Worm (Caenorhabditis elegans) whole organism, L1 larva: ENCODE results near the gene srg-2.
A peak's percentile ranks its signal among the peaks of the same experiment; 100 is the strongest.

Experiments
- C04F5.9 ChIP-seq: sonication (generic microtip); optimal IDR thresholded peaks from 2 replicates; lab custom pipeline; 2016; ENCODE audit warnings: missing genetic modification characterization, missing compliant biosample characterization
- C16A3.4 ChIP-seq: fragments of 150-350 bp; optimal IDR thresholded peaks from 2 replicates; lab custom pipeline; 2014; ENCODE audit warnings: missing biosample characterization, missing genetic modification characterization
- C34B4.2 ChIP-seq: sonication (generic microtip); optimal IDR thresholded peaks from 2 replicates; lab custom pipeline; 2017; ENCODE audit warnings: mild to moderate bottlenecking, missing genetic modification characterization, missing compliant biosample characterization
- Y116A8C.19 ChIP-seq: sonication (generic microtip); optimal IDR thresholded peaks from 2 replicates; lab custom pipeline; 2016; ENCODE audit warnings: missing compliant biosample characterization, missing genetic modification characterization, borderline replicate concordance
- aly-2 ChIP-seq: fragments of 150-350 bp; optimal IDR thresholded peaks from 2 replicates; lab custom pipeline; 2014; ENCODE audit warnings: missing biosample characterization, missing genetic modification characterization
- ama-1 ChIP-seq: fragments of 150-350 bp; optimal IDR thresholded peaks from 2 replicates; lab custom pipeline; 2014
- blmp-1 ChIP-seq: fragments of 150-350 bp; optimal IDR thresholded peaks from 2 replicates; lab custom pipeline; 2014; ENCODE audit warnings: missing biosample characterization, missing genetic modification characterization
- ceh-8 ChIP-seq: fragments of 200-800 bp; sonication (Bioruptor generic); optimal IDR thresholded peaks from 2 replicates; lab custom pipeline; 2018; ENCODE audit warnings: mild to moderate bottlenecking, missing genetic modification characterization, moderate library complexity, missing compliant biosample characterization
- ceh-82 ChIP-seq, 3 experiments: fragments of 150-350 bp in 1 of 3; sonication (generic microtip) in 2 of 3; optimal IDR thresholded peaks; 2 replicates each; lab custom pipeline; 2014 to 2017; ENCODE audit warnings: missing biosample characterization in 3 of 3, missing genetic modification characterization in 3 of 3
- ceh-88 ChIP-seq: fragments of 200-800 bp; sonication (Bioruptor generic); IDR thresholded peaks from 2 replicates; pipeline ENCODE4 v1.3.6; 2022; ENCODE audit warnings: missing genetic modification characterization, missing compliant biosample characterization
- ceh-90 ChIP-seq: sonication (generic microtip); optimal IDR thresholded peaks from 2 replicates; lab custom pipeline; 2016; ENCODE audit warnings: missing genetic modification characterization, missing compliant biosample characterization
- ces-1 ChIP-seq: fragments of 150-350 bp; optimal IDR thresholded peaks from 2 replicates; lab custom pipeline; 2014; ENCODE audit warnings: missing biosample characterization, missing genetic modification reagents, missing genetic modification characterization
- dsc-1 ChIP-seq: sonication (generic microtip); optimal IDR thresholded peaks from 2 replicates; lab custom pipeline; 2016; ENCODE audit warnings: mild to moderate bottlenecking, missing genetic modification characterization, missing compliant biosample characterization
- egl-13 ChIP-seq: sonication (generic microtip); optimal IDR thresholded peaks from 2 replicates; lab custom pipeline; 2016; ENCODE audit warnings: missing genotype, missing genetic modification reagents, missing genetic modification characterization, missing compliant biosample characterization
- egl-27 ChIP-seq, 2 experiments: fragments of 150-350 bp in 1 of 2; sonication (generic microtip); optimal IDR thresholded peaks; 3 replicates each; lab custom pipeline; 2017 to 2018; ENCODE audit warnings: missing biosample characterization in 2 of 2, missing genetic modification characterization in 2 of 2, missing genetic modification reagents in 2 of 2
- elt-2 ChIP-seq: sonication (generic microtip); optimal IDR thresholded peaks from 2 replicates; lab custom pipeline; 2016; ENCODE audit warnings: missing genetic modification characterization, mild to moderate bottlenecking, inconsistent platforms, missing compliant biosample characterization, missing genetic modification reagents
- elt-3 ChIP-seq, 6 experiments: fragments of 150-350 bp in 1 of 6; sonication (generic microtip); optimal IDR thresholded peaks; 2 replicates each; lab custom pipeline; 2017 to 2018; ENCODE audit warnings: missing biosample characterization in 6 of 6, missing genetic modification characterization in 6 of 6, inconsistent platforms in 1 of 6
- fkh-8 ChIP-seq: sonication (generic microtip); optimal IDR thresholded peaks from 2 replicates; lab custom pipeline; 2016; ENCODE audit warnings: mild to moderate bottlenecking, missing genetic modification characterization, missing compliant biosample characterization
- grh-1 ChIP-seq: fragments of 200-800 bp; sonication (Bioruptor generic); IDR thresholded peaks from 2 replicates; pipeline ENCODE4 v1.3.6; 2022; ENCODE audit warnings: missing genetic modification reagents, missing genetic modification characterization, missing compliant biosample characterization
- hlh-17 ChIP-seq: fragments of 200-800 bp; sonication (Bioruptor generic); optimal IDR thresholded peaks from 2 replicates; lab custom pipeline; 2018; ENCODE audit warnings: missing genetic modification characterization, mild to moderate bottlenecking, missing compliant biosample characterization, moderate library complexity, borderline replicate concordance
- hlh-4 ChIP-seq: sonication (generic microtip); optimal IDR thresholded peaks from 2 replicates; lab custom pipeline; 2016; ENCODE audit warnings: mild to moderate bottlenecking, missing genetic modification characterization, missing compliant biosample characterization
- hpl-2 ChIP-seq: fragments of 150-350 bp; optimal IDR thresholded peaks from 2 replicates; lab custom pipeline; 2014; ENCODE audit warnings: missing biosample characterization, missing genetic modification reagents, missing genetic modification characterization
- lin-14 ChIP-seq: fragments of 200-800 bp; sonication (Bioruptor generic); optimal IDR thresholded peaks from 2 replicates; lab custom pipeline; 2018; ENCODE audit warnings: mild to moderate bottlenecking, missing genetic modification characterization, moderate library complexity, missing compliant biosample characterization
- lin-35 ChIP-seq, 2 experiments: fragments of 150-350 bp; optimal IDR thresholded peaks; 2 replicates each; lab custom pipeline; 2014; ENCODE audit warnings: missing biosample characterization in 2 of 2, missing genetic modification characterization in 2 of 2, missing genetic modification reagents in 2 of 2
- lin-39 ChIP-seq: fragments of 150-350 bp; optimal IDR thresholded peaks from 2 replicates; lab custom pipeline; 2014; ENCODE audit warnings: missing biosample characterization, missing genetic modification reagents, missing genetic modification characterization
- mef-2 ChIP-seq: fragments of 150-350 bp; optimal IDR thresholded peaks from 2 replicates; lab custom pipeline; 2014; ENCODE audit warnings: missing biosample characterization, missing genetic modification characterization
- mep-1 ChIP-seq: fragments of 150-350 bp; optimal IDR thresholded peaks from 2 replicates; lab custom pipeline; 2014; ENCODE audit warnings: missing biosample characterization, missing genetic modification characterization
- nhr-12 ChIP-seq: sonication (generic microtip); optimal IDR thresholded peaks from 2 replicates; lab custom pipeline; 2017; ENCODE audit warnings: missing biosample characterization, missing genetic modification characterization
- nhr-19 ChIP-seq: fragments of 200-800 bp; sonication (Bioruptor generic); conservative IDR thresholded peaks from 2 replicates; pipeline ENCODE4 v1.3.6; 2022; ENCODE audit warnings: missing genetic modification characterization, missing compliant biosample characterization
- nhr-71 ChIP-seq: sonication (generic microtip); optimal IDR thresholded peaks from 2 replicates; lab custom pipeline; 2016; ENCODE audit warnings: mild to moderate bottlenecking, missing genetic modification characterization, moderate library complexity, missing compliant biosample characterization
- nhr-76 ChIP-seq: sonication (generic microtip); optimal IDR thresholded peaks from 2 replicates; lab custom pipeline; 2017; ENCODE audit warnings: missing biosample characterization, missing genetic modification characterization
- nhr-77 ChIP-seq: fragments of 150-350 bp; optimal IDR thresholded peaks from 2 replicates; lab custom pipeline; 2014; ENCODE audit warnings: missing biosample characterization, missing genetic modification characterization
- nhr-84 ChIP-seq: sonication (generic microtip); optimal IDR thresholded peaks from 2 replicates; lab custom pipeline; 2017; ENCODE audit warnings: missing biosample characterization, missing genetic modification characterization
- nhr-85 ChIP-seq: sonication (generic microtip); peaks from one replicate; lab custom pipeline; 2016; ENCODE audit warnings: missing genetic modification characterization, inconsistent platforms, missing compliant biosample characterization
- pag-3 ChIP-seq: sonication (generic microtip); optimal IDR thresholded peaks from 2 replicates; lab custom pipeline; 2017; ENCODE audit warnings: missing genetic modification characterization, mild to moderate bottlenecking, missing compliant biosample characterization, antibody characterized with exemption, borderline replicate concordance; ENCODE audit not compliant: insufficient read depth
- pqm-1 ChIP-seq: sonication (generic microtip); optimal IDR thresholded peaks from 3 replicates; lab custom pipeline; 2017; ENCODE audit warnings: missing biosample characterization, missing genetic modification characterization
- rnt-1 ChIP-seq: sonication (generic microtip); optimal IDR thresholded peaks from 2 replicates; lab custom pipeline; 2016; ENCODE audit warnings: mild to moderate bottlenecking, missing genetic modification characterization, moderate library complexity, missing compliant biosample characterization
- snpc-4 ChIP-seq: fragments of 150-350 bp; optimal IDR thresholded peaks from 2 replicates; lab custom pipeline; 2014; ENCODE audit warnings: missing biosample characterization, missing genetic modification characterization
- snu-23 ChIP-seq: sonication (generic microtip); optimal IDR thresholded peaks from 2 replicates; lab custom pipeline; 2016; ENCODE audit warnings: missing genetic modification characterization, missing compliant biosample characterization
- sox-4 ChIP-seq: sonication (generic microtip); optimal IDR thresholded peaks from 2 replicates; lab custom pipeline; 2016; ENCODE audit warnings: missing genetic modification characterization, missing compliant biosample characterization
- sptf-1 ChIP-seq: fragments of 150-350 bp; optimal IDR thresholded peaks from 2 replicates; lab custom pipeline; 2014; ENCODE audit warnings: missing biosample characterization, missing genetic modification characterization
- sup-37 ChIP-seq: fragments of 200-800 bp; sonication (Bioruptor generic); optimal IDR thresholded peaks from 2 replicates; lab custom pipeline; 2018; ENCODE audit warnings: mild to moderate bottlenecking, missing genetic modification characterization, missing compliant biosample characterization
- unc-130 ChIP-seq: fragments of 150-350 bp; optimal IDR thresholded peaks from 2 replicates; lab custom pipeline; 2017; ENCODE audit warnings: missing biosample characterization, missing genetic modification characterization, inconsistent platforms
- unc-30 ChIP-seq: sonication (generic microtip); optimal IDR thresholded peaks from 2 replicates; lab custom pipeline; 2017; ENCODE audit warnings: missing biosample characterization, missing genetic modification characterization
- unc-86 ChIP-seq: sonication (generic microtip); optimal IDR thresholded peaks from 2 replicates; lab custom pipeline; 2016; ENCODE audit warnings: missing genetic modification characterization, missing compliant biosample characterization
- xbp-1 ChIP-seq: sonication (generic microtip); optimal IDR thresholded peaks from 2 replicates; lab custom pipeline; 2016; ENCODE audit warnings: missing genetic modification characterization, missing compliant biosample characterization
- zag-1 ChIP-seq: fragments of 150-350 bp; optimal IDR thresholded peaks from 2 replicates; lab custom pipeline; 2014; ENCODE audit warnings: missing biosample characterization, missing genetic modification characterization

srg-2 gene

DNA sequence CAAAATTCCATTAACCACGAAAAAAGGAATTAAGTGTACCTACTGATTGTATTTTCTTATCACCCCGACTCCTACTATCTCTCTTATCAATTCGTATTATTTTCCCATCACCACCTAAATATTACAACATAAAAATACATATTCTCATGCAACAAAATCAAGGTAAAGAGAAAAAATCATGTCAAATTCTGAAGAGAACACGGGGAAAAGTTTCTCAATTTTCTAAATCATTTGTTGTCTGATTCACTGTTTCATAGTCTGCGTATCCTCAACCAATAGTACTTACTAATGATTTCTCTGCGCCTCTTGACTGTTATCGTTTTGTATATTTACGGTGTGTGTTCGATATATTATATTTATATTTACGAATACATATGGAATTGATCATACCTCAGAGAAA lies 28.1 kb downstream of the srg-2 start (continued):
- TF ChIP-seq mep-1 (tag; lab: Kevin White, UChicago) = peak; percentile 23
- no peak for TF ChIP-seq ceh-8 (GFP tag; lab: Kevin White, UChicago)
- no peak for TF ChIP-seq egl-27 (tag; optimal IDR thresholded peaks at IDR 0.05; lab: Kevin White, UChicago)
- TF ChIP-seq C04F5.9 (tag; lab: Kevin White, UChicago) = no peak
- TF ChIP-seq hlh-4 = no peak
- TF ChIP-seq aly-2 (tag; lab: Kevin White, UChicago) = no peak
- no peak for TF ChIP-seq hpl-2 (GFP tag; lab: Kevin White, UChicago)
- no peak for TF ChIP-seq egl-13 (tag; lab: Kevin White, UChicago)
- TF ChIP-seq lin-35 (GFP tag; optimal IDR thresholded peaks at IDR 0.05; lab: Kevin White, UChicago) = peak in 1 of 2 experiments; percentile 47
- TF ChIP-seq unc-30 = no peak
- peak in 2 of 6 experiments; percentile 58 to 76 for TF ChIP-seq elt-3 (tag; optimal IDR thresholded peaks at IDR 0.05; lab: Kevin White, UChicago)
- TF ChIP-seq dsc-1 (tag; lab: Kevin White, UChicago) = no peak
- TF ChIP-seq nhr-85 = no peak
- TF ChIP-seq ceh-88 (GFP tag; lab: Robert Waterston, UW) = no peak
- no peak for TF ChIP-seq sup-37 (GFP tag; lab: Kevin White, UChicago)
- peak; percentile 1 for TF ChIP-seq C16A3.4
- TF ChIP-seq fkh-8 (tag; lab: Kevin White, UChicago) = no peak
- TF ChIP-seq snu-23 (GFP tag; lab: Kevin White, UChicago) = no peak

- no peak for TF ChIP-seq zag-1 (tag; lab: Kevin White, UChicago)
- no peak for TF ChIP-seq snpc-4 (tag; lab: Kevin White, UChicago)
- no peak for TF ChIP-seq nhr-77
- TF ChIP-seq mep-1 (tag; lab: Kevin White, UChicago) = no peak
- TF ChIP-seq Y116A8C.19 (tag; lab: Kevin White, UChicago) = no peak
- peak; percentile 5 for TF ChIP-seq lin-14 (GFP tag; lab: Kevin White, UChicago)
- TF ChIP-seq lin-39 = no peak
- no peak for TF ChIP-seq xbp-1
- no peak for TF ChIP-seq ama-1 (lab: Kevin White, UChicago)
- TF ChIP-seq nhr-19 (GFP tag; lab: Robert Waterston, UW) = no peak
- TF ChIP-seq unc-130 (tag; lab: Kevin White, UChicago) = no peak
- TF ChIP-seq sptf-1 (tag; lab: Kevin White, UChicago) = no peak
- TF ChIP-seq C34B4.2 (tag; lab: Kevin White, UChicago) = no peak
- no peak for TF ChIP-seq elt-2 (tag; lab: Kevin White, UChicago)
- no peak for TF ChIP-seq nhr-12 (tag; lab: Kevin White, UChicago)
- no peak for TF ChIP-seq hlh-17
- TF ChIP-seq nhr-76 = no peak
- no peak for TF ChIP-seq ceh-82 (tag; optimal IDR thresholded peaks at IDR 0.05; lab: Kevin White, UChicago)
- TF ChIP-seq nhr-84 = no peak
- no peak for TF ChIP-seq sup-37 (GFP tag; lab: Kevin White, UChicago)
- TF ChIP-seq rnt-1 (tag; lab: Kevin White, UChicago) = peak; percentile 6
- TF ChIP-seq pag-3 (tag; lab: Kevin White, UChicago) = no peak
- TF ChIP-seq mef-2 (tag; lab: Kevin White, UChicago) = no peak
- peak; percentile 54 for TF ChIP-seq nhr-71 (tag; lab: Kevin White, UChicago)
- TF ChIP-seq grh-1 (GFP tag; lab: Robert Waterston, UW) = no peak
These were observed 29.1 kb downstream of the srg-2 start, which contains the start of gene esyt-2 for ce11 chrIII:6230870-6231269. Gene esyt-2 (minus strand): TSS chrIII:6230970.

DNA sequence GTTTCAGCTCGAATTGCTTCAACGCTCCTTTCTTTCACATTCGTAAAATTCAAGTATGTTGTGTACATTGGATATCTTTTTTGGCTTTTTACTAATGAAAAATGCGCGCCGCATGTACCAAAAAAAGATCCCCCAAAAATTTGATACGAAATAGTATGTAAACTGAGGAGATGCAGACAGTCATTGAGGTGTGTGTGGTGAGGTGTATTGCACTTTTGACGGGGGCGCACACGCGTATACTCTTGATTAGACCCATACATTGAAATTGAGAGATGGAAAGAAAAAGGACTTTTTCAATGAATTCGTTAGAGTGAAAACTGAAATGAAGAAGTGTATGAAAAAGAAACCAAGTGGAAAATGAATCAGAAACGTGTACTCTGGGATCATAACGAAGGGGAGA lies 38.6 kb downstream of the srg-2 start:
- TF ChIP-seq blmp-1 (tag; lab: Kevin White, UChicago) (no peak), ces-1 (GFP tag; lab: Kevin White, UChicago) (no peak), pqm-1 (no peak), unc-86 (tag; lab: Kevin White, UChicago) (peak; percentile 5), lin-14 (GFP tag; lab: Kevin White, UChicago) (peak; percentile 30), ceh-90 (no peak), fkh-8 (tag; lab: Kevin White, UChicago) (peak; percentile 57), sox-4 (tag; lab: Kevin White, UChicago) (no peak), sptf-1 (tag; lab: Kevin White, UChicago) (no peak)
